In genomic region chrX:2125527-2126088, dm6 we compare ENCODE assay signal across 2 fruit fly cellular contexts.
TF ChIP-seq lines count a peak whose summit lies in the region.

No protein-coding gene starts in this region.

TF ChIP-seq in whole organism, adult, 20 proteins besides CTCF, POLR2A, EP300 and RAD21 (continued from another document):
- peak; percentile 31 for TF ChIP-seq tj (GFP tag; optimal IDR thresholded peaks at IDR 0.05; lab: Kevin White, UChicago)

TF ChIP-seq in whole organism, embryonic, 481 proteins besides CTCF, POLR2A, EP300 and RAD21 (continued from another document):
- TF ChIP-seq CG1832 (GFP tag; optimal IDR thresholded peaks at IDR 0.05; lab: Kevin White, UChicago) = peak; percentile 91
- peak; percentile 91 for TF ChIP-seq CG8388 (GFP tag; optimal IDR thresholded peaks at IDR 0.05; lab: Kevin White, UChicago)
- TF ChIP-seq Adf1 (GFP tag; IDR thresholded peaks at IDR 0.05; lab: Robert Waterston, UW) = peak; percentile 94
- TF ChIP-seq vvl (GFP tag; IDR thresholded peaks at IDR 0.05; lab: Robert Waterston, UW) = 0 out of 2 replicates have a peak, but pooled peaks have one; percentile 36
- TF ChIP-seq Nf-YA (GFP tag; IDR thresholded peaks at IDR 0.05; lab: Robert Waterston, UW) = peak; percentile 90
- peak; percentile 49 for TF ChIP-seq pros (GFP tag; optimal IDR thresholded peaks at IDR 0.05; lab: Kevin White, UChicago)
- TF ChIP-seq ci (GFP tag; IDR thresholded peaks at IDR 0.05; lab: Robert Waterston, UW) = peak; percentile 67; the same call in 1 of the 3 replicates
- peak; percentile 26; the same call in 1 of the 3 replicates for TF ChIP-seq row (GFP tag; IDR thresholded peaks at IDR 0.05; lab: Robert Waterston, UW)
- 0 out of 2 replicates have a peak, but pooled peaks have one; percentile 24 for TF ChIP-seq rib (GFP tag; IDR thresholded peaks at IDR 0.05; lab: Robert Waterston, UW)
- no peak for TF ChIP-seq CG2202 (tag; optimal IDR thresholded peaks at IDR 0.05; lab: Kevin White, UChicago)
- peak; percentile 37 for TF ChIP-seq gsb-n (tag; optimal IDR thresholded peaks at IDR 0.05; lab: Kevin White, UChicago)
- no peak for TF ChIP-seq lilli (GFP tag; optimal IDR thresholded peaks at IDR 0.05; lab: Kevin White, UChicago)
- no peak for TF ChIP-seq Sry-δ (GFP tag; optimal IDR thresholded peaks at IDR 0.05; lab: Kevin White, UChicago)
- TF ChIP-seq abd-A (tag; optimal IDR thresholded peaks at IDR 0.05; lab: Kevin White, UChicago) = peak; percentile 85
- TF ChIP-seq Trl (optimal IDR thresholded peaks at IDR 0.05; lab: Kevin White, UChicago) = no peak
- TF ChIP-seq Trl (GFP tag; optimal IDR thresholded peaks at IDR 0.05; lab: Kevin White, UChicago) = no peak
- peak; percentile 50 for TF ChIP-seq Jarid2 (GFP tag; optimal IDR thresholded peaks at IDR 0.05; lab: Kevin White, UChicago)
- peak; percentile 73 for TF ChIP-seq Deaf1 (tag; optimal IDR thresholded peaks at IDR 0.05; lab: Kevin White, UChicago)
- 0 out of 2 replicates have a peak, but pooled peaks have one; percentile 28 for TF ChIP-seq bbx (GFP tag; IDR thresholded peaks at IDR 0.05; lab: Robert Waterston, UW; ENCODE audit: partially characterized antibody)
- peak; percentile 16; the same call in 1 of the 2 replicates for TF ChIP-seq crol (GFP tag; IDR thresholded peaks at IDR 0.05; lab: Robert Waterston, UW)
- 0 out of 3 replicates have a peak, but pooled peaks have one; percentile 19 for TF ChIP-seq CG34224 (GFP tag; IDR thresholded peaks at IDR 0.05; lab: Robert Waterston, UW; ENCODE audit: partially characterized antibody)
- no peak for TF ChIP-seq ato (GFP tag; IDR thresholded peaks at IDR 0.05; lab: Robert Waterston, UW; ENCODE audit: partially characterized antibody)
- TF ChIP-seq seq (GFP tag; IDR thresholded peaks at IDR 0.05; lab: Robert Waterston, UW) = peak; percentile 87
- no peak for TF ChIP-seq CG42726 (GFP tag; IDR thresholded peaks at IDR 0.05; lab: Robert Waterston, UW; ENCODE audit: partially characterized antibody)
- TF ChIP-seq oc (tag; optimal IDR thresholded peaks at IDR 0.05; lab: Kevin White, UChicago) = peak; percentile 38
- TF ChIP-seq D (optimal IDR thresholded peaks at IDR 0.05; lab: Kevin White, UChicago) = peak; percentile 60
- TF ChIP-seq D (GFP tag; optimal IDR thresholded peaks at IDR 0.05; lab: Kevin White, UChicago) = no peak
- TF ChIP-seq pfk (GFP tag; optimal IDR thresholded peaks at IDR 0.05; lab: Kevin White, UChicago) = peak; percentile 55
- peak; percentile 29 for TF ChIP-seq CG10543 (GFP tag; optimal IDR thresholded peaks at IDR 0.05; lab: Kevin White, UChicago)
- TF ChIP-seq CG10321 (GFP tag; IDR thresholded peaks at IDR 0.05; lab: Robert Waterston, UW) = peak; percentile 96
- peak; percentile 95 for TF ChIP-seq ash1 (GFP tag; optimal IDR thresholded peaks at IDR 0.05; lab: Kevin White, UChicago)
- TF ChIP-seq chm (GFP tag; IDR thresholded peaks at IDR 0.05; lab: Robert Waterston, UW) = 0 out of 2 replicates have a peak, but pooled peaks have one; percentile 39
- no peak for TF ChIP-seq CG8290 (GFP tag; optimal IDR thresholded peaks at IDR 0.05; lab: Kevin White, UChicago)
- TF ChIP-seq CG8290 (tag; optimal IDR thresholded peaks at IDR 0.05; lab: Kevin White, UChicago) = peak in 1 of 2 experiments; percentile 9
- no peak for TF ChIP-seq CG16779 (GFP tag; IDR thresholded peaks at IDR 0.05; lab: Robert Waterston, UW)
- no peak for TF ChIP-seq sob (GFP tag; IDR thresholded peaks at IDR 0.05; lab: Robert Waterston, UW)
- TF ChIP-seq sd (tag; optimal IDR thresholded peaks at IDR 0.05; lab: Kevin White, UChicago) = peak; percentile 15
- peak; percentile 40 for TF ChIP-seq ftz-f1 (GFP tag; optimal IDR thresholded peaks at IDR 0.05; lab: Kevin White, UChicago)
- TF ChIP-seq chinmo (GFP tag; IDR thresholded peaks at IDR 0.05; lab: Robert Waterston, UW; ENCODE audit: partially characterized antibody) = 0 out of 4 replicates have a peak, but pooled peaks have one; percentile 50
- TF ChIP-seq CG12769 (tag; optimal IDR thresholded peaks at IDR 0.05; lab: Kevin White, UChicago) = peak; percentile 30
- peak; percentile 18 for TF ChIP-seq phol (tag; optimal IDR thresholded peaks at IDR 0.05; lab: Kevin White, UChicago)
- peak; percentile 7; the same call in 1 of the 2 replicates for TF ChIP-seq Bgb (GFP tag; IDR thresholded peaks at IDR 0.05; lab: Robert Waterston, UW; ENCODE audit: partially characterized antibody)
